Fruit fly (Drosophila melanogaster) whole organism, embryonic: Measurements from ENCODE around the gene Cubn.

Experiments used
- Antp ChIP-seq: fragments of 200-800 bp; sonication (Bioruptor generic); optimal IDR thresholded peaks from 3 replicates; lab custom pipeline; 2016; ENCODE audit warnings: missing biosample characterization, missing genetic modification characterization
- BEAF-32 ChIP-seq: fragments of 200-800 bp; sonication (Bioruptor generic); optimal IDR thresholded peaks from 3 replicates; lab custom pipeline; 2017; ENCODE audit warnings: missing biosample characterization, missing genetic modification characterization, mild to moderate bottlenecking, moderate library complexity, missing genetic modification reagents
- Bdp1 ChIP-seq: fragments of 200-800 bp; sonication (Bioruptor generic); optimal IDR thresholded peaks from 3 replicates; lab custom pipeline; 2016; ENCODE audit warnings: missing biosample characterization, missing genetic modification characterization
- CG10274 ChIP-seq: fragments of 200-800 bp; sonication (Bioruptor generic); optimal IDR thresholded peaks from 3 replicates; lab custom pipeline; 2017; ENCODE audit warnings: missing biosample characterization, mild to moderate bottlenecking, missing genetic modification characterization
- CG10959 ChIP-seq: fragments of 200-800 bp; sonication (Bioruptor generic); IDR thresholded peaks from 2 replicates; pipeline ENCODE4 v1.3.6; 2022; ENCODE audit warnings: missing biosample characterization, missing genetic modification characterization
- CG11247 ChIP-seq: fragments of 200-800 bp; sonication (Bioruptor generic); IDR thresholded peaks from 2 replicates; pipeline ENCODE4 v1.3.6; 2022; ENCODE audit warnings: missing biosample characterization, missing genetic modification characterization
- CG12769 ChIP-seq: fragments of 200-800 bp; sonication (Bioruptor generic); optimal IDR thresholded peaks from 2 replicates; lab custom pipeline; 2019; ENCODE audit warnings: missing biosample characterization, mild to moderate bottlenecking, missing genetic modification characterization, moderate library complexity
- CG13775 ChIP-seq: fragments of 200-800 bp; sonication (Bioruptor generic); optimal IDR thresholded peaks from 3 replicates; lab custom pipeline; 2017; ENCODE audit warnings: missing biosample characterization, mild to moderate bottlenecking, missing genetic modification characterization
- CG1602 ChIP-seq: fragments of 200-800 bp; sonication (Bioruptor generic); optimal IDR thresholded peaks from 3 replicates; lab custom pipeline; 2016; ENCODE audit warnings: missing biosample characterization, missing genetic modification characterization
- CG2199 ChIP-seq: fragments of 200-800 bp; sonication (Bioruptor generic); IDR thresholded peaks from 3 replicates; pipeline ENCODE4 v1.3.6; 2022; ENCODE audit warnings: missing biosample characterization, missing genetic modification characterization
- CG2889 ChIP-seq: fragments of 200-800 bp; sonication (Bioruptor generic); IDR thresholded peaks from 3 replicates; pipeline ENCODE4 v1.3.6; 2022; ENCODE audit warnings: missing biosample characterization, missing genetic modification characterization
- CG31441 ChIP-seq: fragments of 200-800 bp; sonication (Bioruptor generic); IDR thresholded peaks from 2 replicates; pipeline ENCODE4 v1.3.6; 2022; ENCODE audit warnings: missing biosample characterization, missing genetic modification characterization
- CG34376 ChIP-seq: fragments of 200-800 bp; sonication (Bioruptor generic); optimal IDR thresholded peaks from 2 replicates; lab custom pipeline; 2018; ENCODE audit warnings: missing biosample characterization, mild to moderate bottlenecking, missing genetic modification characterization
- CG4707 ChIP-seq: fragments of 200-800 bp; sonication (Bioruptor generic); optimal IDR thresholded peaks from 2 replicates; lab custom pipeline; 2018; ENCODE audit warnings: missing biosample characterization, mild to moderate bottlenecking, missing genetic modification characterization, moderate library complexity
- CG4730 ChIP-seq: fragments of 200-800 bp; sonication (Bioruptor generic); IDR thresholded peaks from 2 replicates; pipeline ENCODE4 v1.3.6; 2022; ENCODE audit warnings: missing biosample characterization, missing genetic modification characterization
- CG6854 ChIP-seq: fragments of 200-800 bp; sonication (Bioruptor generic); optimal IDR thresholded peaks from 3 replicates; lab custom pipeline; 2017; ENCODE audit warnings: missing biosample characterization, mild to moderate bottlenecking, missing genetic modification characterization
- CG7271 ChIP-seq: fragments of 200-800 bp; sonication (Bioruptor generic); optimal IDR thresholded peaks from 2 replicates; lab custom pipeline; 2018; ENCODE audit warnings: missing biosample characterization, mild to moderate bottlenecking, missing genetic modification characterization, moderate library complexity
- CG8765 ChIP-seq: fragments of 200-800 bp; sonication (Bioruptor generic); IDR thresholded peaks from 2 replicates; pipeline ENCODE4 v1.3.6; 2022; ENCODE audit warnings: missing biosample characterization, missing genetic modification characterization
- CG9817 ChIP-seq: fragments of 200-800 bp; sonication (Bioruptor generic); optimal IDR thresholded peaks from 2 replicates; lab custom pipeline; 2018; ENCODE audit warnings: missing biosample characterization, mild to moderate bottlenecking, missing genetic modification characterization, moderate library complexity
- CG9876 ChIP-seq: fragments of 200-800 bp; sonication (Bioruptor generic); optimal IDR thresholded peaks from 2 replicates; lab custom pipeline; 2016; ENCODE audit warnings: missing biosample characterization, missing genetic modification characterization
- Dfd ChIP-seq, 2 experiments: fragments of >200 bp; optimal IDR thresholded peaks; 2 replicates each; lab custom pipeline; 2017; ENCODE audit warnings: missing biosample characterization in 2 of 2, missing genetic modification characterization in 2 of 2
- Eip74EF ChIP-seq, 2 experiments: fragments of 200-800 bp in 1 of 2; fragments of >200 bp in 1 of 2; sonication (Bioruptor generic) in 1 of 2; optimal IDR thresholded peaks; 2 replicates each; lab custom pipeline; 2017 to 2019; ENCODE audit warnings: missing biosample characterization in 2 of 2, missing genetic modification characterization in 2 of 2, mild to moderate bottlenecking in 1 of 2, moderate library complexity in 1 of 2
- Ets65A ChIP-seq: fragments of 200-800 bp; sonication (Bioruptor generic); peaks from one replicate; lab custom pipeline; 2016; ENCODE audit warnings: missing biosample characterization, missing genetic modification characterization
- Ets97D ChIP-seq: fragments of 200-800 bp; sonication (Bioruptor generic); optimal IDR thresholded peaks from 3 replicates; lab custom pipeline; 2016; ENCODE audit warnings: missing biosample characterization, missing genetic modification characterization
- HHEX ChIP-seq: fragments of 200-800 bp; sonication (Bioruptor generic); optimal IDR thresholded peaks from 3 replicates; lab custom pipeline; 2017; ENCODE audit warnings: missing biosample characterization, mild to moderate bottlenecking, missing genetic modification characterization, missing genetic modification reagents
- Hr39 ChIP-seq: fragments of >200 bp; optimal IDR thresholded peaks from 2 replicates; lab custom pipeline; 2017
- Hsf ChIP-seq: fragments of 200-800 bp; sonication (Bioruptor generic); optimal IDR thresholded peaks from 3 replicates; lab custom pipeline; 2016; ENCODE audit warnings: missing biosample characterization, missing genetic modification characterization
- Kr ChIP-seq: fragments of 200-800 bp; sonication (Bioruptor generic); optimal IDR thresholded peaks from 2 replicates; lab custom pipeline; 2017; ENCODE audit warnings: missing biosample characterization, mild to moderate bottlenecking, missing genetic modification characterization
- Lpt ChIP-seq: fragments of >200 bp; optimal IDR thresholded peaks from 2 replicates; lab custom pipeline; 2018; ENCODE audit warnings: missing biosample characterization, missing genetic modification characterization
- Meics ChIP-seq: fragments of 200-800 bp; sonication (Bioruptor generic); optimal IDR thresholded peaks from 2 replicates; lab custom pipeline; 2017; ENCODE audit warnings: missing biosample characterization, mild to moderate bottlenecking, missing genetic modification characterization
- Optix ChIP-seq: fragments of 200-800 bp; sonication (Bioruptor generic); IDR thresholded peaks from 3 replicates; pipeline ENCODE4 v1.3.6; 2022; ENCODE audit warnings: missing biosample characterization, missing genetic modification characterization
- PHDP ChIP-seq: fragments of 200-800 bp; sonication (Bioruptor generic); optimal IDR thresholded peaks from 3 replicates; lab custom pipeline; 2018; ENCODE audit warnings: missing biosample characterization, mild to moderate bottlenecking, missing genetic modification characterization, moderate library complexity
- Usf ChIP-seq: fragments of 200-800 bp; sonication (Bioruptor generic); optimal IDR thresholded peaks from 2 replicates; lab custom pipeline; 2017; ENCODE audit warnings: missing genotype, missing biosample characterization, missing genetic modification characterization
- Xbp1 ChIP-seq: fragments of 200-800 bp; sonication (Bioruptor generic); optimal IDR thresholded peaks from 3 replicates; lab custom pipeline; 2016; ENCODE audit warnings: missing biosample characterization, mild to moderate bottlenecking, missing genetic modification characterization
- ac ChIP-seq: fragments of 200-800 bp; sonication (Bioruptor generic); optimal IDR thresholded peaks from 3 replicates; lab custom pipeline; 2017; ENCODE audit warnings: missing biosample characterization, mild to moderate bottlenecking, missing genetic modification characterization
- amos ChIP-seq: fragments of 200-800 bp; sonication (Bioruptor generic); IDR thresholded peaks from 2 replicates; pipeline ENCODE4 v1.3.6; 2022; ENCODE audit warnings: missing biosample characterization, missing genetic modification characterization; ENCODE audit not compliant: partially characterized antibody
- btn ChIP-seq: fragments of 200-800 bp; sonication (Bioruptor generic); optimal IDR thresholded peaks from 2 replicates; lab custom pipeline; 2016; ENCODE audit warnings: missing biosample characterization, missing genetic modification characterization
- cad ChIP-seq: fragments of >200 bp; optimal IDR thresholded peaks from 2 replicates; lab custom pipeline; 2017; ENCODE audit warnings: missing biosample characterization, missing genetic modification characterization
- danr ChIP-seq: fragments of 200-800 bp; sonication (Bioruptor generic); IDR thresholded peaks from 2 replicates; pipeline ENCODE4 v1.3.6; 2022; ENCODE audit warnings: missing biosample characterization, missing genetic modification characterization
- dati ChIP-seq: fragments of 200-800 bp; sonication (Bioruptor generic); IDR thresholded peaks from 2 replicates; pipeline ENCODE4 v1.3.6; 2022; ENCODE audit warnings: missing biosample characterization, missing genetic modification characterization
- dmrt99B ChIP-seq: fragments of 200-800 bp; sonication (Bioruptor generic); optimal IDR thresholded peaks from 2 replicates; lab custom pipeline; 2018; ENCODE audit warnings: missing biosample characterization, mild to moderate bottlenecking, missing genetic modification characterization, moderate library complexity
- jigr1 ChIP-seq: fragments of 200-800 bp; sonication (Bioruptor generic); IDR thresholded peaks from 3 replicates; pipeline ENCODE4 v1.3.6; 2022; ENCODE audit warnings: missing biosample characterization, missing genetic modification characterization
- lov ChIP-seq, 2 experiments: fragments of 200-800 bp in 1 of 2; fragments of >200 bp in 1 of 2; sonication (Bioruptor generic) in 1 of 2; IDR thresholded peaks in 1 of 2; optimal IDR thresholded peaks in 1 of 2; 2 replicates in 1 of 2; 3 replicates in 1 of 2; pipeline versions ENCODE4 v1.3.6 to Lab custom; 2017 to 2022; ENCODE audit warnings: missing biosample characterization in 1 of 2, missing genetic modification characterization in 1 of 2
- luna ChIP-seq: fragments of 200-800 bp; sonication (Bioruptor generic); optimal IDR thresholded peaks from 2 replicates; lab custom pipeline; 2016; ENCODE audit warnings: missing biosample characterization, missing genetic modification characterization
- sc ChIP-seq, 3 experiments: fragments of >200 bp in 2 of 3; fragments of 200-800 bp in 1 of 3; sonication (Bioruptor generic) in 1 of 3; optimal IDR thresholded peaks; 2 replicates in 2 of 3; 3 replicates in 1 of 3; lab custom pipeline; 2017; ENCODE audit warnings: mild to moderate bottlenecking in 1 of 3, missing biosample characterization in 1 of 3, missing genetic modification characterization in 1 of 3, missing genetic modification reagents in 1 of 3
- sens ChIP-seq: fragments of 200-800 bp; sonication (Bioruptor generic); peaks from one replicate; lab custom pipeline; 2016; ENCODE audit warnings: missing biosample characterization, missing genetic modification characterization
- seq ChIP-seq: fragments of 200-800 bp; sonication (Bioruptor generic); IDR thresholded peaks from 2 replicates; pipeline ENCODE4 v1.3.6; 2022; ENCODE audit warnings: missing biosample characterization, missing genetic modification characterization
- ttk ChIP-seq: fragments of 200-800 bp; sonication (Bioruptor generic); IDR thresholded peaks from 2 replicates; pipeline ENCODE4 v2.1.2; 2022; ENCODE audit warnings: missing biosample characterization, missing genetic modification characterization
- tx ChIP-seq: fragments of 200-800 bp; sonication (Bioruptor generic); optimal IDR thresholded peaks from 2 replicates; lab custom pipeline; 2016; ENCODE audit warnings: missing biosample characterization, missing genetic modification characterization
- usp ChIP-seq: fragments of >200 bp; optimal IDR thresholded peaks from 2 replicates; lab custom pipeline; 2017; ENCODE audit warnings: missing biosample characterization, missing genetic modification characterization
- z ChIP-seq: fragments of 200-800 bp; sonication (Bioruptor generic); IDR thresholded peaks from 3 replicates; pipeline ENCODE4 v1.3.6; 2022; ENCODE audit warnings: missing biosample characterization, missing genetic modification characterization

Gene Cubn

dm6 chrX:9554346-9554808 lies 16.7 kb downstream of the Cubn start, which contains the start of gene RpS28b (continued):
- TF ChIP-seq CG11247 (GFP tag; lab: Robert Waterston, UW), result peak; percentile 95
- TF ChIP-seq seq (GFP tag; lab: Robert Waterston, UW), result peak; percentile 76
- TF ChIP-seq Usf, result peak; percentile 85
- peak; percentile 91 for TF ChIP-seq dati
- no peak for TF ChIP-seq CG12769
- TF ChIP-seq CG4730 (GFP tag; lab: Robert Waterston, UW), result peak; percentile 89
- TF ChIP-seq CG7271, result peak; percentile 82
- TF ChIP-seq jigr1 (GFP tag; lab: Robert Waterston, UW), result no peak
- TF ChIP-seq Hr39 (lab: Kevin White, UChicago), result no peak
- TF ChIP-seq Lpt (GFP tag; lab: Kevin White, UChicago), result no peak
- TF ChIP-seq CG4707 (GFP tag; lab: Kevin White, UChicago), result peak; percentile 90
- peak; percentile 99 for TF ChIP-seq Ets65A (GFP tag; lab: Kevin White, UChicago)
- peak; percentile 95 for TF ChIP-seq Meics (GFP tag; lab: Kevin White, UChicago)
- peak; percentile 88 for TF ChIP-seq Hsf (GFP tag; lab: Kevin White, UChicago)
- peak; percentile 74 for TF ChIP-seq CG8765
- peak; percentile 79 for TF ChIP-seq PHDP
- peak; percentile 72 for TF ChIP-seq Kr (GFP tag; lab: Kevin White, UChicago)
- peak; percentile 76 for TF ChIP-seq Bdp1 (GFP tag; lab: Kevin White, UChicago)
- TF ChIP-seq CG10274, result peak; percentile 89
- TF ChIP-seq sc (optimal IDR thresholded peaks at IDR 0.05; lab: Kevin White, UChicago), result no peak
- TF ChIP-seq sc (GFP tag; optimal IDR thresholded peaks at IDR 0.05; lab: Kevin White, UChicago), result peak; percentile 82
- peak; percentile 95 for TF ChIP-seq sens
- TF ChIP-seq Xbp1 (GFP tag; lab: Kevin White, UChicago), result peak; percentile 81
- TF ChIP-seq z (GFP tag; lab: Robert Waterston, UW), result 0 out of 3 replicates have a peak, but pooled peaks have one; percentile 59
- TF ChIP-seq Antp (GFP tag; lab: Kevin White, UChicago), result peak; percentile 86
- TF ChIP-seq HHEX (GFP tag; lab: Kevin White, UChicago), result peak; percentile 95
- no peak for TF ChIP-seq usp (GFP tag; lab: Kevin White, UChicago)
- TF ChIP-seq CG31441 (GFP tag; lab: Robert Waterston, UW), result peak; percentile 39
- peak; percentile 63 for TF ChIP-seq tx (GFP tag; lab: Kevin White, UChicago)
- TF ChIP-seq CG34376 (GFP tag; lab: Kevin White, UChicago), result peak; percentile 98
- peak; percentile 86 for TF ChIP-seq ac (GFP tag; lab: Kevin White, UChicago)
- peak; percentile 89 for TF ChIP-seq CG10959 (GFP tag; lab: Robert Waterston, UW)
- peak; percentile 87 for TF ChIP-seq amos
- peak; percentile 90 for TF ChIP-seq ttk (GFP tag; lab: Robert Waterston, UW)
- peak; percentile 90 for TF ChIP-seq CG2199
- TF ChIP-seq dmrt99B (tag; lab: Kevin White, UChicago), result no peak
- TF ChIP-seq cad (GFP tag; lab: Kevin White, UChicago), result no peak
- TF ChIP-seq CG1602 (GFP tag; lab: Kevin White, UChicago), result peak; percentile 39
- peak; percentile 57; the same call in 1 of the 2 replicates for TF ChIP-seq danr (GFP tag; lab: Robert Waterston, UW)
- TF ChIP-seq btn (GFP tag; lab: Kevin White, UChicago), result peak; percentile 82
- TF ChIP-seq luna (GFP tag; lab: Kevin White, UChicago), result peak; percentile 82
- TF ChIP-seq lov (optimal IDR thresholded peaks at IDR 0.05; lab: Kevin White, UChicago), result no peak
- peak; percentile 97 for TF ChIP-seq lov (GFP tag; IDR thresholded peaks at IDR 0.05; lab: Robert Waterston, UW)
- peak; percentile 82 for TF ChIP-seq CG2889
- TF ChIP-seq CG6854, result peak; percentile 84
- TF ChIP-seq Eip74EF (GFP tag; optimal IDR thresholded peaks at IDR 0.05; lab: Kevin White, UChicago), result peak in 1 of 2 experiments; percentile 61
- peak; percentile 93 for TF ChIP-seq CG13775 (GFP tag; lab: Kevin White, UChicago)
- TF ChIP-seq BEAF-32, result peak; percentile 85
- peak; percentile 94 for TF ChIP-seq CG9876 (GFP tag; lab: Kevin White, UChicago)
- TF ChIP-seq Dfd (GFP tag; optimal IDR thresholded peaks at IDR 0.05; lab: Kevin White, UChicago), result no peak
- peak; percentile 88 for TF ChIP-seq Optix (GFP tag; lab: Robert Waterston, UW)
- TF ChIP-seq CG9817 (tag; lab: Kevin White, UChicago), result peak; percentile 87
- TF ChIP-seq Ets97D (GFP tag; lab: Kevin White, UChicago), result peak; percentile 99
